Worm (Caenorhabditis elegans): ENCODE data around the gene C06G3.8.

The C06G3.8 gene

ce11 chrIV:7032459-7032858 is at the start of gene C06G3.8:
Gene C06G3.8 (minus strand): TSS chrIV:7032559.
- TF ChIP-seq unc-62 (GFP tag; optimal IDR thresholded peaks at IDR 0.05) = no peak

ce11 chrIV:7081214-7081613 is 48.9 kb upstream of the C06G3.8 start, which contains the start of gene Y43B11AR.1:
Gene Y43B11AR.1 (plus strand): TSS chrIV:7081514.
- no peak for TF ChIP-seq unc-62 (GFP tag; optimal IDR thresholded peaks at IDR 0.05)

ce11 chrIV:7075063-7075462 is 42.7 kb upstream of the C06G3.8 start, which contains the start of gene srg-50:
Gene srg-50 (minus strand): TSS chrIV:7075163.
- no peak for TF ChIP-seq unc-62 (GFP tag; optimal IDR thresholded peaks at IDR 0.05)

ce11 chrIV:7072110-7072509 is 39.8 kb upstream of the C06G3.8 start, which contains the start of gene srg-48:
Gene srg-48 (plus strand): TSS chrIV:7072410.
- TF ChIP-seq unc-62 (GFP tag; optimal IDR thresholded peaks at IDR 0.05) = no peak

- TF ChIP-seq unc-62 (GFP tag; optimal IDR thresholded peaks at IDR 0.05) = no peak
Observed at ce11 chrIV:7067446-7067845, 35.1 kb upstream of the C06G3.8 start.

- no peak for TF ChIP-seq unc-62 (GFP tag; optimal IDR thresholded peaks at IDR 0.05)
Observed at ce11 chrIV:7065022-7065421, 32.7 kb upstream of the C06G3.8 start, which contains the start of gene Y43B11AL.1. Gene Y43B11AL.1 (plus strand): TSS chrIV:7065322.

- no peak for TF ChIP-seq unc-62 (GFP tag; optimal IDR thresholded peaks at IDR 0.05)
Observed at ce11 chrIV:7062697-7063096, 30.3 kb upstream of the C06G3.8 start.

ce11 chrIV:7057677-7058076 is 25.3 kb upstream of the C06G3.8 start, which contains the start of gene srx-50:
Gene srx-50 (plus strand): TSS chrIV:7057977.
- no peak for TF ChIP-seq unc-62 (GFP tag; optimal IDR thresholded peaks at IDR 0.05)

ce11 chrIV:7052135-7052534 is 19.8 kb upstream of the C06G3.8 start:
- TF ChIP-seq unc-62 (GFP tag; optimal IDR thresholded peaks at IDR 0.05) = no peak

ce11 chrIV:7051515-7051914 is 19.2 kb upstream of the C06G3.8 start:
- no peak for TF ChIP-seq unc-62 (GFP tag; optimal IDR thresholded peaks at IDR 0.05)

ce11 chrIV:7049672-7050206 is 17.4 kb upstream of the C06G3.8 start, which contains the start of gene nhr-105:
Gene nhr-105 (plus strand): TSS chrIV:7050156.
- TF ChIP-seq unc-62 (GFP tag; optimal IDR thresholded peaks at IDR 0.05) = no peak

- TF ChIP-seq unc-62 (GFP tag; optimal IDR thresholded peaks at IDR 0.05) = no peak
Observed at ce11 chrIV:7048637-7049245, 16.4 kb upstream of the C06G3.8 start.

ce11 chrIV:7047762-7048178 is 15.4 kb upstream of the C06G3.8 start:
- no peak for TF ChIP-seq unc-62 (GFP tag; optimal IDR thresholded peaks at IDR 0.05)

ce11 chrIV:7046641-7047361 is 14.4 kb upstream of the C06G3.8 start:
- TF ChIP-seq unc-62 (GFP tag; optimal IDR thresholded peaks at IDR 0.05) = no peak

ce11 chrIV:7045362-7045936 is 13.1 kb upstream of the C06G3.8 start:
- no peak for TF ChIP-seq unc-62 (GFP tag; optimal IDR thresholded peaks at IDR 0.05)

ce11 chrIV:7044552-7045139 is 12.3 kb upstream of the C06G3.8 start, which contains the start of gene tin-9.1:
Gene tin-9.1 (minus strand): TSS chrIV:7044602.
- no peak for TF ChIP-seq unc-62 (GFP tag; optimal IDR thresholded peaks at IDR 0.05)

Data from whole organism, dauer.